Fruit fly (Drosophila melanogaster): Measurements from ENCODE around the gene Polr2B.

Polr2B gene

dm6 chr3R:14100962-14101361 lies 24.6 kb upstream of the Polr2B start:
- no peak for TF ChIP-seq CG12744 (GFP tag; optimal IDR thresholded peaks at IDR 0.05)
- TF ChIP-seq CG11456 (GFP tag; IDR thresholded peaks at IDR 0.05): 0 out of 3 replicates have a peak, but pooled peaks have one; percentile 21
- TF ChIP-seq Pdp1 (GFP tag; optimal IDR thresholded peaks at IDR 0.05): peak in 1 of 2 experiments; percentile 71
- TF ChIP-seq crol (GFP tag; IDR thresholded peaks at IDR 0.05): 0 out of 2 replicates have a peak, but pooled peaks have one; percentile 26
- TF ChIP-seq CG15696 (tag; optimal IDR thresholded peaks at IDR 0.05): no peak
- TF ChIP-seq CG3838 (GFP tag; optimal IDR thresholded peaks at IDR 0.05): no peak
- TF ChIP-seq Ets65A (GFP tag): peak; percentile 62
- 0 out of 2 replicates have a peak, but pooled peaks have one; percentile 5 for TF ChIP-seq slbo (GFP tag; IDR thresholded peaks at IDR 0.05)

dm6 chr3R:14103022-14103421 lies 22.6 kb upstream of the Polr2B start, which contains the start of gene PK1-R:
PK1-R (minus strand) TSS chr3R:14103122.
- TF ChIP-seq CG15696 (tag; optimal IDR thresholded peaks at IDR 0.05): no peak
- TF ChIP-seq grn (GFP tag; optimal IDR thresholded peaks at IDR 0.05): peak; percentile 75
- peak; percentile 61; the same call in 2 of the 3 replicates for TF ChIP-seq CG11695 (GFP tag; IDR thresholded peaks at IDR 0.05)

dm6 chr3R:14107597-14107996 lies 18.0 kb upstream of the Polr2B start:
- TF ChIP-seq z (GFP tag; IDR thresholded peaks at IDR 0.05) (peak; percentile 93), hth (optimal IDR thresholded peaks at IDR 0.05) (no peak)

dm6 chr3R:14108158-14108921 lies 17.3 kb upstream of the Polr2B start, which contains the start of gene CG12402:
CG12402 (minus strand) TSS chr3R:14108321.
- peak; percentile 90 for TF ChIP-seq unpg (GFP tag; optimal IDR thresholded peaks at IDR 0.05)
- TF ChIP-seq sens (GFP tag): peak; percentile 92
- TF ChIP-seq CG11093 (GFP tag; IDR thresholded peaks at IDR 0.05): peak; percentile 76; the same call in 2 of the 3 replicates
- peak; percentile 44; the same call in 1 of the 3 replicates for TF ChIP-seq CG2889 (GFP tag; IDR thresholded peaks at IDR 0.05)
- peak; percentile 61; the same call in 1 of the 2 replicates for TF ChIP-seq CG3847 (GFP tag; IDR thresholded peaks at IDR 0.05)
- peak; percentile 52 for TF ChIP-seq CG9932 (GFP tag; IDR thresholded peaks at IDR 0.05)
- no peak for TF ChIP-seq CG4282 (GFP tag; optimal IDR thresholded peaks at IDR 0.05)
- no peak for TF ChIP-seq pzg (GFP tag; optimal IDR thresholded peaks at IDR 0.05)
- peak; percentile 69 for TF ChIP-seq CG6683 (GFP tag; optimal IDR thresholded peaks at IDR 0.05)
- peak; percentile 47 for TF ChIP-seq ERR (GFP tag; optimal IDR thresholded peaks at IDR 0.05)
- TF ChIP-seq CG11560 (tag; IDR thresholded peaks at IDR 0.05): no peak
- TF ChIP-seq ewg (GFP tag; optimal IDR thresholded peaks at IDR 0.05): peak; percentile 74
- TF ChIP-seq CG7556 (GFP tag; optimal IDR thresholded peaks at IDR 0.05): peak; percentile 83
- peak; percentile 81 for TF ChIP-seq gsb (GFP tag; IDR thresholded peaks at IDR 0.05)
- TF ChIP-seq slou (GFP tag; optimal IDR thresholded peaks at IDR 0.05): no peak
- TF ChIP-seq CG6689 (GFP tag; IDR thresholded peaks at IDR 0.05): peak; percentile 89
- no peak for TF ChIP-seq h (optimal IDR thresholded peaks at IDR 0.05)
- TF ChIP-seq sim (GFP tag; IDR thresholded peaks at IDR 0.05): peak; percentile 61; the same call in 1 of the 2 replicates
- TF ChIP-seq CG3838 (GFP tag; optimal IDR thresholded peaks at IDR 0.05): no peak
- peak; percentile 49 for TF ChIP-seq pnt (GFP tag; optimal IDR thresholded peaks at IDR 0.05)
- TF ChIP-seq stwl (tag; optimal IDR thresholded peaks at IDR 0.05): peak; percentile 6
- TF ChIP-seq CG10431 (GFP tag; optimal IDR thresholded peaks at IDR 0.05): no peak
- TF ChIP-seq Sry-β (GFP tag; optimal IDR thresholded peaks at IDR 0.05): no peak
- TF ChIP-seq Opbp (GFP tag; IDR thresholded peaks at IDR 0.05; ENCODE audit: partially characterized antibody): 0 out of 3 replicates have a peak, but pooled peaks have one; percentile 43
- TF ChIP-seq ac (GFP tag; optimal IDR thresholded peaks at IDR 0.05): peak; percentile 8
- TF ChIP-seq Mrtf (GFP tag; IDR thresholded peaks at IDR 0.05): peak; percentile 84
- TF ChIP-seq Abd-B (GFP tag; optimal IDR thresholded peaks at IDR 0.05): peak; percentile 71
- peak; percentile 69 for TF ChIP-seq lilli (GFP tag; optimal IDR thresholded peaks at IDR 0.05)
- no peak for TF ChIP-seq maf-S (GFP tag; optimal IDR thresholded peaks at IDR 0.05)
- TF ChIP-seq wor (GFP tag; IDR thresholded peaks at IDR 0.05): peak; percentile 56
- TF ChIP-seq fd96Cb (tag; optimal IDR thresholded peaks at IDR 0.05): peak; percentile 86
- peak; percentile 51 for TF ChIP-seq CG1792 (GFP tag; optimal IDR thresholded peaks at IDR 0.05)
- TF ChIP-seq CkIIα-i1 (GFP tag; IDR thresholded peaks at IDR 0.05): no peak
- TF ChIP-seq CG9215 (GFP tag; IDR thresholded peaks at IDR 0.05): peak; percentile 33; the same call in 1 of the 2 replicates

Data from whole organism, embryonic.